Worm (Caenorhabditis elegans) whole organism, mixed stage, embryonic: ENCODE data around the gene F58B4.7.

Source experiments
- M03D4.4 ChIP-seq: sonication (generic microtip); optimal IDR thresholded peaks from 2 replicates; lab custom pipeline; 2017; ENCODE audit warnings: mild to moderate bottlenecking, missing genetic modification characterization, missing compliant biosample characterization
- bed-3 ChIP-seq: fragments of 200-800 bp; sonication (Bioruptor generic); optimal IDR thresholded peaks from 3 replicates; lab custom pipeline; 2018; ENCODE audit warnings: mild to moderate bottlenecking, missing genetic modification characterization, moderate library complexity, missing compliant biosample characterization
- blmp-1 ChIP-seq: fragments of 150-350 bp; optimal IDR thresholded peaks from 2 replicates; lab custom pipeline; 2014; ENCODE audit warnings: missing biosample characterization, missing genetic modification characterization
- ceh-39 ChIP-seq: fragments of 150-350 bp; optimal IDR thresholded peaks from 2 replicates; lab custom pipeline; 2014; ENCODE audit warnings: missing biosample characterization, missing genetic modification characterization
- ceh-43 ChIP-seq: fragments of 200-800 bp; sonication (Bioruptor generic); optimal IDR thresholded peaks from 2 replicates; lab custom pipeline; 2018; ENCODE audit warnings: mild to moderate bottlenecking, missing genetic modification characterization, moderate library complexity, missing compliant biosample characterization
- cnd-1 ChIP-seq: fragments of 200-800 bp; sonication (Bioruptor generic); optimal IDR thresholded peaks from 2 replicates; lab custom pipeline; 2018; ENCODE audit warnings: mild to moderate bottlenecking, missing genetic modification characterization, missing compliant biosample characterization
- drap-1 ChIP-seq: fragments of 200-800 bp; sonication (Bioruptor generic); optimal IDR thresholded peaks from 3 replicates; lab custom pipeline; 2018; ENCODE audit warnings: mild to moderate bottlenecking, missing genetic modification characterization, missing compliant biosample characterization
- elt-3 ChIP-seq: fragments of 150-350 bp; optimal IDR thresholded peaks from 2 replicates; lab custom pipeline; 2014; ENCODE audit warnings: missing biosample characterization, missing genetic modification characterization
- flh-1 ChIP-seq: fragments of 200-800 bp; sonication (Bioruptor generic); optimal IDR thresholded peaks from 2 replicates; lab custom pipeline; 2018; ENCODE audit warnings: mild to moderate bottlenecking, missing genetic modification characterization, moderate library complexity, missing compliant biosample characterization
- ham-2 ChIP-seq: fragments of 200-800 bp; sonication (Bioruptor generic); optimal IDR thresholded peaks from 2 replicates; lab custom pipeline; 2018; ENCODE audit warnings: mild to moderate bottlenecking, missing genetic modification characterization, missing compliant biosample characterization
- hlh-1 ChIP-seq: fragments of 150-350 bp; optimal IDR thresholded peaks from 2 replicates; lab custom pipeline; 2014; ENCODE audit warnings: missing biosample characterization, missing genetic modification reagents, missing genetic modification characterization
- lin-13 ChIP-seq: fragments of 150-350 bp; optimal IDR thresholded peaks from 2 replicates; lab custom pipeline; 2014; ENCODE audit warnings: missing biosample characterization, missing genetic modification characterization
- lin-32 ChIP-seq: fragments of 200-800 bp; sonication (Bioruptor generic); optimal IDR thresholded peaks from 2 replicates; lab custom pipeline; 2018; ENCODE audit warnings: mild to moderate bottlenecking, missing genetic modification characterization, missing compliant biosample characterization
- lsy-2 ChIP-seq: fragments of 150-350 bp; optimal IDR thresholded peaks from 2 replicates; lab custom pipeline; 2014; ENCODE audit warnings: missing biosample characterization, missing genetic modification characterization
- mep-1 ChIP-seq: fragments of 150-350 bp; optimal IDR thresholded peaks from 2 replicates; lab custom pipeline; 2017; ENCODE audit warnings: missing biosample characterization, missing genetic modification reagents, missing genetic modification characterization, inconsistent platforms
- mls-2 ChIP-seq: sonication (generic microtip); optimal IDR thresholded peaks from 2 replicates; lab custom pipeline; 2016; ENCODE audit warnings: mild to moderate bottlenecking, missing genetic modification characterization, moderate library complexity, missing compliant biosample characterization
- nhr-12 ChIP-seq: fragments of 150-350 bp; optimal IDR thresholded peaks from 2 replicates; lab custom pipeline; 2014; ENCODE audit warnings: missing biosample characterization, missing genetic modification characterization
- nhr-237 ChIP-seq: fragments of 150-350 bp; optimal IDR thresholded peaks from 2 replicates; lab custom pipeline; 2014; ENCODE audit warnings: missing biosample characterization, missing genetic modification characterization
- nhr-28 ChIP-seq: fragments of 150-350 bp; optimal IDR thresholded peaks from 2 replicates; lab custom pipeline; 2014; ENCODE audit warnings: missing biosample characterization, missing genetic modification characterization
- nhr-76 ChIP-seq: sonication (generic microtip); optimal IDR thresholded peaks from 2 replicates; lab custom pipeline; 2017; ENCODE audit warnings: missing biosample characterization, missing genetic modification characterization
- sem-2 ChIP-seq: fragments of 200-800 bp; sonication (Bioruptor generic); optimal IDR thresholded peaks from 2 replicates; lab custom pipeline; 2018; ENCODE audit warnings: mild to moderate bottlenecking, missing genetic modification characterization, missing compliant biosample characterization
- snpc-4 ChIP-seq: fragments of 150-350 bp; optimal IDR thresholded peaks from 2 replicates; lab custom pipeline; 2014; ENCODE audit warnings: missing biosample characterization, missing genetic modification characterization
- sptf-1 ChIP-seq: sonication (generic microtip); optimal IDR thresholded peaks from 2 replicates; lab custom pipeline; 2017; ENCODE audit warnings: mild to moderate bottlenecking, missing genetic modification characterization, moderate library complexity, missing compliant biosample characterization
- tbx-8 ChIP-seq: fragments of 200-800 bp; sonication (Bioruptor generic); optimal IDR thresholded peaks from 2 replicates; lab custom pipeline; 2018; ENCODE audit warnings: mild to moderate bottlenecking, missing genetic modification characterization, moderate library complexity, missing compliant biosample characterization
- unc-120 ChIP-seq: sonication (generic microtip); optimal IDR thresholded peaks from 2 replicates; lab custom pipeline; 2017; ENCODE audit warnings: missing genetic modification characterization, missing compliant biosample characterization; ENCODE audit not compliant: poor library complexity, severe bottlenecking
- unc-39 ChIP-seq: fragments of 150-350 bp; optimal IDR thresholded peaks from 2 replicates; lab custom pipeline; 2014; ENCODE audit warnings: missing biosample characterization, missing genetic modification characterization
- unc-62 ChIP-seq: fragments of 150-350 bp; optimal IDR thresholded peaks from 2 replicates; lab custom pipeline; 2014; ENCODE audit warnings: missing biosample characterization, missing genetic modification reagents, missing genetic modification characterization
- zip-8 ChIP-seq: fragments of 150-350 bp; optimal IDR thresholded peaks from 2 replicates; lab custom pipeline; 2014; ENCODE audit warnings: missing biosample characterization, missing genetic modification characterization
- ztf-11 ChIP-seq: fragments of 150-350 bp; optimal IDR thresholded peaks from 2 replicates; lab custom pipeline; 2014; ENCODE audit warnings: missing biosample characterization, missing genetic modification characterization

The F58B4.7 gene

ce11 chrV:10923229-10923628 is at the start of gene F58B4.7:
Gene F58B4.7 (minus strand): TSS chrV:10923329.
- TF ChIP-seq nhr-237 (tag; lab: Kevin White, UChicago) (no peak), blmp-1 (tag; lab: Kevin White, UChicago) (no peak), M03D4.4 (tag; lab: Kevin White, UChicago) (no peak), tbx-8 (GFP tag; lab: Kevin White, UChicago) (no peak), lin-13 (tag; lab: Kevin White, UChicago) (no peak), nhr-76 (tag; lab: Kevin White, UChicago) (no peak), ztf-11 (tag; lab: Kevin White, UChicago) (no peak), ham-2 (no peak), sptf-1 (no peak), lsy-2 (no peak), bed-3 (GFP tag; lab: Kevin White, UChicago) (no peak), lin-32 (GFP tag; lab: Kevin White, UChicago) (no peak), zip-8 (tag; lab: Kevin White, UChicago) (no peak)
- TF ChIP-seq, all 35 proteins: peak for 0

- TF ChIP-seq nhr-76 (tag; lab: Kevin White, UChicago) (no peak), nhr-12 (no peak), cnd-1 (tag; lab: Kevin White, UChicago) (no peak), ceh-43 (GFP tag; lab: Kevin White, UChicago) (no peak), unc-120 (tag; lab: Kevin White, UChicago) (no peak), elt-3 (tag; lab: Kevin White, UChicago) (no peak), drap-1 (no peak), unc-39 (tag; lab: Kevin White, UChicago) (no peak), tbx-8 (GFP tag; lab: Kevin White, UChicago) (no peak), M03D4.4 (tag; lab: Kevin White, UChicago) (no peak), ztf-11 (tag; lab: Kevin White, UChicago) (no peak), sem-2 (no peak), snpc-4 (tag; lab: Kevin White, UChicago) (no peak), unc-62 (GFP tag; lab: Kevin White, UChicago) (no peak), mls-2 (no peak)
Observed at ce11 chrV:10970930-10971329, 47.8 kb upstream of the F58B4.7 start.

DNA sequence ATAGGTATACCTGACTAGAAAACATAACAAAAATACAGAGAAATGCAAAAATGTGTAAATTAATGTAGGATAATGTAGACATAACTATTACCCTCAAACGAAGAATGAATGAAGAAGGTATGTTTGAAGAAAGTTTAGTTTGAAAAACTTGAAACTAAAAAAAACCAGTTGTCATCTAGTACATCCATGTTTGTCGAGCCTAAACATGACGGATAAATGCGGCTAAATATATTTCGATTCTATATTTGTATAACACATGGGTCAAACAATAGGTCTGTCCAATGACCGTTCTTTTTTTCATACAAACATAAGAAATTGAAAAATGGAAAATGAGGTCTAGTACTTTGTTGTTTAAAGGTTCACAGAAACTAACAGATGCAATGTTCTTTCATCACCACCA is 46.9 kb upstream of the F58B4.7 start, which contains the start of gene F17C11.22:
Gene F17C11.22 (minus strand): TSS at position 101 of the 400 bp plus-strand sequence.
- TF ChIP-seq ztf-11 (tag; lab: Kevin White, UChicago): no peak
- TF ChIP-seq ceh-43 (GFP tag; lab: Kevin White, UChicago): no peak
- TF ChIP-seq lin-13 (tag; lab: Kevin White, UChicago): no peak
- TF ChIP-seq elt-3 (tag; lab: Kevin White, UChicago): no peak
- no peak for TF ChIP-seq ham-2
- TF ChIP-seq ceh-39 (tag; lab: Kevin White, UChicago): no peak
- TF ChIP-seq unc-39 (tag; lab: Kevin White, UChicago): no peak
- no peak for TF ChIP-seq bed-3 (GFP tag; lab: Kevin White, UChicago)
- TF ChIP-seq nhr-76 (tag; lab: Kevin White, UChicago): no peak
- no peak for TF ChIP-seq flh-1 (GFP tag; lab: Kevin White, UChicago)
- no peak for TF ChIP-seq zip-8 (tag; lab: Kevin White, UChicago)
- TF ChIP-seq hlh-1 (tag; lab: Kevin White, UChicago): no peak
- no peak for TF ChIP-seq nhr-12
- no peak for TF ChIP-seq unc-62 (GFP tag; lab: Kevin White, UChicago)
- TF ChIP-seq mls-2: no peak
- no peak for TF ChIP-seq nhr-237 (tag; lab: Kevin White, UChicago)
- no peak for TF ChIP-seq lsy-2
- TF ChIP-seq unc-120 (tag; lab: Kevin White, UChicago): no peak
- no peak for TF ChIP-seq tbx-8 (GFP tag; lab: Kevin White, UChicago)
- no peak for TF ChIP-seq nhr-28 (tag; lab: Kevin White, UChicago)

ce11 chrV:10967594-10968273 is 44.6 kb upstream of the F58B4.7 start:
- TF ChIP-seq lin-32 (GFP tag; lab: Kevin White, UChicago) (no peak), flh-1 (GFP tag; lab: Kevin White, UChicago) (no peak), blmp-1 (tag; lab: Kevin White, UChicago) (no peak), mep-1 (no peak), mls-2 (no peak), unc-120 (tag; lab: Kevin White, UChicago) (no peak), bed-3 (GFP tag; lab: Kevin White, UChicago) (no peak), lsy-2 (no peak), unc-62 (GFP tag; lab: Kevin White, UChicago) (no peak), cnd-1 (tag; lab: Kevin White, UChicago) (no peak), hlh-1 (tag; lab: Kevin White, UChicago) (no peak), ztf-11 (tag; lab: Kevin White, UChicago) (no peak), elt-3 (tag; lab: Kevin White, UChicago) (no peak)
